Fruit fly (Drosophila melanogaster) whole organism, prepupa: ENCODE measurements around the gene Prosbeta4.

Experiments used
- Blimp-1 ChIP-seq: fragments of 200-800 bp; sonication (Bioruptor generic); optimal IDR thresholded peaks from 3 replicates; lab custom pipeline; 2017; ENCODE audit warnings: missing biosample characterization, missing genetic modification characterization, mild to moderate bottlenecking, moderate library complexity, missing genetic modification reagents
- CG10631 ChIP-seq: fragments of 200-800 bp; sonication (Bioruptor generic); optimal IDR thresholded peaks from 2 replicates; lab custom pipeline; 2016; ENCODE audit warnings: missing biosample characterization, missing genetic modification characterization
- CG10669 ChIP-seq: fragments of 200-800 bp; sonication (Bioruptor generic); optimal IDR thresholded peaks from 3 replicates; lab custom pipeline; 2018; ENCODE audit warnings: missing biosample characterization, mild to moderate bottlenecking, missing genetic modification characterization, moderate library complexity
- CG11902 ChIP-seq: fragments of 200-800 bp; sonication (Bioruptor generic); optimal IDR thresholded peaks from 3 replicates; lab custom pipeline; 2016; ENCODE audit warnings: missing biosample characterization, missing genetic modification characterization
- CG15336 ChIP-seq: fragments of 200-800 bp; sonication (Bioruptor generic); IDR thresholded peaks from 2 replicates; pipeline ENCODE4 v1.3.6; 2022; ENCODE audit warnings: missing biosample characterization, missing genetic modification characterization
- CG1621 ChIP-seq: fragments of 200-800 bp; sonication (Bioruptor generic); optimal IDR thresholded peaks from 3 replicates; lab custom pipeline; 2018; ENCODE audit warnings: missing biosample characterization, mild to moderate bottlenecking, missing genetic modification characterization
- CG16779 ChIP-seq: fragments of 200-800 bp; sonication (Bioruptor generic); optimal IDR thresholded peaks from 3 replicates; lab custom pipeline; 2017; ENCODE audit warnings: missing biosample characterization, mild to moderate bottlenecking, missing genetic modification characterization
- CG3032 ChIP-seq: fragments of 200-800 bp; optimal IDR thresholded peaks from 2 replicates; lab custom pipeline; 2019; ENCODE audit warnings: missing biosample characterization, mild to moderate bottlenecking, missing genetic modification characterization, moderate library complexity
- CG31627 ChIP-seq: fragments of 200-800 bp; sonication (Bioruptor generic); optimal IDR thresholded peaks from 3 replicates; lab custom pipeline; 2016; ENCODE audit warnings: missing biosample characterization, missing genetic modification characterization
- CG32006 ChIP-seq: fragments of 200-800 bp; sonication (Bioruptor generic); optimal IDR thresholded peaks from 3 replicates; lab custom pipeline; 2017; ENCODE audit warnings: missing biosample characterization, mild to moderate bottlenecking, missing genetic modification characterization
- CG34406 ChIP-seq: fragments of 200-800 bp; sonication (Bioruptor generic); optimal IDR thresholded peaks from 3 replicates; lab custom pipeline; 2016; ENCODE audit warnings: missing biosample characterization, missing genetic modification characterization
- CG3919 ChIP-seq: fragments of 200-800 bp; sonication (Bioruptor generic); optimal IDR thresholded peaks from 3 replicates; lab custom pipeline; 2016; ENCODE audit warnings: missing biosample characterization, missing genetic modification characterization
- CG6163 ChIP-seq: fragments of 200-800 bp; sonication (Bioruptor generic); IDR thresholded peaks from 3 replicates; pipeline ENCODE4 v1.3.6; 2022; ENCODE audit warnings: missing biosample characterization, missing genetic modification characterization
- CG6792 ChIP-seq: fragments of 200-800 bp; sonication (Bioruptor generic); optimal IDR thresholded peaks from 3 replicates; lab custom pipeline; 2016; ENCODE audit warnings: missing biosample characterization, missing genetic modification characterization
- CG6854 ChIP-seq: fragments of 200-800 bp; sonication (Bioruptor generic); optimal IDR thresholded peaks from 2 replicates; lab custom pipeline; 2017; ENCODE audit warnings: missing biosample characterization, mild to moderate bottlenecking, missing genetic modification characterization
- CG7368 ChIP-seq: fragments of 200-800 bp; sonication (Bioruptor generic); optimal IDR thresholded peaks from 3 replicates; lab custom pipeline; 2016; ENCODE audit warnings: missing biosample characterization, missing genetic modification characterization
- CG8119 ChIP-seq: fragments of 200-800 bp; sonication (Bioruptor generic); IDR thresholded peaks from 3 replicates; pipeline ENCODE4 v1.3.6; 2022; ENCODE audit warnings: missing biosample characterization, missing genetic modification characterization
- CG8632 ChIP-seq: fragments of 200-800 bp; sonication (Bioruptor generic); optimal IDR thresholded peaks from 3 replicates; lab custom pipeline; 2016; ENCODE audit warnings: missing biosample characterization, missing genetic modification characterization
- CG9139 ChIP-seq: fragments of 200-800 bp; sonication (Bioruptor generic); optimal IDR thresholded peaks from 3 replicates; lab custom pipeline; 2017; ENCODE audit warnings: missing biosample characterization, mild to moderate bottlenecking, missing genetic modification characterization
- Ets21C ChIP-seq: fragments of 200-800 bp; sonication (Bioruptor generic); optimal IDR thresholded peaks from 3 replicates; lab custom pipeline; 2016; ENCODE audit warnings: missing biosample characterization, missing genetic modification characterization
- Ets96B ChIP-seq: fragments of 200-800 bp; optimal IDR thresholded peaks from 2 replicates; lab custom pipeline; 2019; ENCODE audit warnings: missing biosample characterization, mild to moderate bottlenecking, missing genetic modification characterization, moderate library complexity
- Gug ChIP-seq: fragments of 200-800 bp; sonication (Bioruptor generic); IDR thresholded peaks from 2 replicates; pipeline ENCODE4 v1.3.6; 2022; ENCODE audit warnings: missing biosample characterization, missing genetic modification characterization
- Hr38 ChIP-seq: sonication (Bioruptor generic); optimal IDR thresholded peaks from 2 replicates; lab custom pipeline; 2016; ENCODE audit warnings: missing biosample characterization, missing genetic modification characterization
- Hr39 ChIP-seq: fragments of 200-800 bp; sonication (Bioruptor generic); optimal IDR thresholded peaks from 2 replicates; lab custom pipeline; 2016; ENCODE audit warnings: missing biosample characterization, missing genetic modification characterization
- Hr4 ChIP-seq: fragments of 200-800 bp; sonication (Bioruptor generic); optimal IDR thresholded peaks from 3 replicates; lab custom pipeline; 2016; ENCODE audit warnings: missing biosample characterization, missing genetic modification characterization
- Lpt ChIP-seq: fragments of 200-800 bp; sonication (Bioruptor generic); optimal IDR thresholded peaks from 3 replicates; lab custom pipeline; 2016; ENCODE audit warnings: missing biosample characterization, missing genetic modification characterization
- Met ChIP-seq: fragments of 200-800 bp; sonication (Bioruptor generic); optimal IDR thresholded peaks from 3 replicates; lab custom pipeline; 2016; ENCODE audit warnings: missing biosample characterization, missing genetic modification characterization
- OdsH ChIP-seq: fragments of 200-800 bp; sonication (Bioruptor generic); optimal IDR thresholded peaks from 3 replicates; lab custom pipeline; 2016; ENCODE audit warnings: missing biosample characterization, missing genetic modification characterization
- acj6 ChIP-seq: fragments of 200-800 bp; sonication (Bioruptor generic); optimal IDR thresholded peaks from 3 replicates; lab custom pipeline; 2016; ENCODE audit warnings: missing biosample characterization, missing genetic modification characterization
- cyc ChIP-seq: fragments of 200-800 bp; sonication (Bioruptor generic); optimal IDR thresholded peaks from 3 replicates; lab custom pipeline; 2016; ENCODE audit warnings: missing biosample characterization, missing genetic modification characterization
- dac ChIP-seq: fragments of 200-800 bp; sonication (Bioruptor generic); optimal IDR thresholded peaks from 2 replicates; lab custom pipeline; 2017; ENCODE audit warnings: missing biosample characterization, mild to moderate bottlenecking, missing genetic modification characterization
- dsx ChIP-seq: fragments of 200-800 bp; optimal IDR thresholded peaks from 3 replicates; lab custom pipeline; 2019; ENCODE audit warnings: missing biosample characterization, mild to moderate bottlenecking, missing genetic modification characterization, moderate library complexity; ENCODE audit not compliant: poor library complexity, severe bottlenecking
- esn ChIP-seq: fragments of 200-800 bp; sonication (Bioruptor generic); optimal IDR thresholded peaks from 2 replicates; lab custom pipeline; 2016; ENCODE audit warnings: missing biosample characterization, mild to moderate bottlenecking, missing genetic modification characterization, moderate library complexity
- fkh ChIP-seq: fragments of 200-800 bp; sonication (Bioruptor generic); optimal IDR thresholded peaks from 3 replicates; lab custom pipeline; 2017; ENCODE audit warnings: missing biosample characterization, mild to moderate bottlenecking, missing genetic modification characterization, moderate library complexity
- lz ChIP-seq: fragments of 200-800 bp; sonication (Bioruptor generic); optimal IDR thresholded peaks from 3 replicates; lab custom pipeline; 2016; ENCODE audit warnings: missing biosample characterization, missing genetic modification characterization
- net ChIP-seq: fragments of 200-800 bp; sonication (Bioruptor generic); optimal IDR thresholded peaks from 3 replicates; lab custom pipeline; 2016; ENCODE audit warnings: missing biosample characterization, missing genetic modification characterization
- pdm3 ChIP-seq: fragments of 200-800 bp; sonication (Bioruptor generic); optimal IDR thresholded peaks from 3 replicates; lab custom pipeline; 2016; ENCODE audit warnings: missing biosample characterization, missing genetic modification characterization
- salr ChIP-seq, 2 experiments: fragments of 200-800 bp; sonication (Bioruptor generic); optimal IDR thresholded peaks; 3 replicates each; lab custom pipeline; 2016 to 2018; ENCODE audit warnings: missing biosample characterization in 2 of 2, missing genetic modification characterization in 2 of 2, mild to moderate bottlenecking in 1 of 2
- spab ChIP-seq: fragments of 200-800 bp; sonication (Bioruptor generic); optimal IDR thresholded peaks from 2 replicates; lab custom pipeline; 2017; ENCODE audit warnings: missing biosample characterization, mild to moderate bottlenecking, missing genetic modification characterization, missing genetic modification reagents
- ss ChIP-seq, 2 experiments: fragments of 200-800 bp; sonication (Bioruptor generic); optimal IDR thresholded peaks; 2 replicates in 1 of 2; 3 replicates in 1 of 2; lab custom pipeline; 2017 to 2018; ENCODE audit warnings: mild to moderate bottlenecking in 2 of 2, missing biosample characterization in 2 of 2, missing genetic modification characterization in 2 of 2, moderate library complexity in 1 of 2
- svp ChIP-seq: fragments of 200-800 bp; sonication (Bioruptor generic); peaks from one replicate; lab custom pipeline; 2016; ENCODE audit warnings: missing biosample characterization, missing genetic modification characterization
- topi ChIP-seq: fragments of 200-800 bp; sonication (Bioruptor generic); optimal IDR thresholded peaks from 3 replicates; lab custom pipeline; 2016; ENCODE audit warnings: missing biosample characterization, missing genetic modification characterization

The Prosbeta4 gene

DNA sequence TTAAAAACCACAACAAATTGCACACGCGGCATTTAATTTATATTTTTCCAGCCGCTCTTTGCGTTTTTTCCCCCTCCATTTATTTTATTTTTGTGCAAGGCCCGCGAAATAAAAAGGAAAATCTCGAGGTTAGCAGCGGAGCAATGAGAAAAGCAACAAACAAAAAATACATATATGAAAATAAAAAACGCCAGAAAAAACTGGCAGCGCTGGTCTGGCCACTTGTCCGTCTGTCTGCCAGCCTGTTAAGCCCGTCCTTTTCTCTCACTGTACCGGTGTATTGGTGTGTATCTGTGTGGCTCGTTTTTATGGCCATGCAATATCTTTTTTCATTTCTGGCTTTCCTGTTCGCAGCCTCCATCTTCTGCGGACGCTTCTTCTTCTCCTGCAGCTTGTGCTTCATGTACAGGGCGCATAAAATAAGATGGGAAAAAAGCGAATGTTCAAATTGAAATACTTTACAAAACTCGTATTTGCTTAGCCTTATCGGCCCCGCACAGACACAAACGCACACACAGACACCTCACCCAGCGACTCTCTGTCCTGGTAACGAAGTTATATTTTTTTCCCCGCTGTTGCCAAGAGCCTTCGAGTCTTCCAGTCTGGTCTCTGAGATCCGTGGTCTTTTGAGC lies 45.4 kb downstream of the Prosbeta4 start (continued):
- TF ChIP-seq CG10631 (GFP tag; lab: Kevin White, UChicago) (peak; percentile 38), CG15336 (GFP tag; lab: Robert Waterston, UW) (peak; percentile 79), CG16779 (tag; lab: Kevin White, UChicago) (peak; percentile 78), fkh (GFP tag; lab: Kevin White, UChicago) (no peak), CG6792 (GFP tag; lab: Kevin White, UChicago) (peak; percentile 26), Blimp-1 (GFP tag; lab: Kevin White, UChicago) (peak; percentile 56), CG32006 (GFP tag; lab: Kevin White, UChicago) (peak; percentile 62), Hr4 (GFP tag; lab: Kevin White, UChicago) (peak; percentile 47), lz (GFP tag; lab: Kevin White, UChicago) (peak; percentile 28), dsx (GFP tag; lab: Kevin White, UChicago) (peak; percentile 72), cyc (peak; percentile 11), Hr38 (no peak), Met (peak; percentile 33), acj6 (GFP tag; lab: Kevin White, UChicago) (peak; percentile 17), CG1621 (tag; lab: Kevin White, UChicago) (peak; percentile 70), Hr39 (peak; percentile 18), Ets96B (peak; percentile 55), Ets21C (GFP tag; lab: Kevin White, UChicago) (no peak), topi (GFP tag; lab: Kevin White, UChicago) (peak; percentile 29), CG3919 (GFP tag; lab: Kevin White, UChicago) (peak; percentile 62), CG8119 (GFP tag; lab: Robert Waterston, UW) (peak; percentile 82), net (GFP tag; lab: Kevin White, UChicago) (peak; percentile 70), CG11902 (GFP tag; lab: Kevin White, UChicago) (no peak), CG7368 (GFP tag; lab: Kevin White, UChicago) (peak; percentile 23), esn (GFP tag; lab: Kevin White, UChicago) (peak; percentile 18), CG8632 (GFP tag; lab: Kevin White, UChicago) (peak; percentile 24), svp (GFP tag; lab: Kevin White, UChicago) (peak; percentile 64), CG3032 (tag; lab: Kevin White, UChicago) (peak; percentile 65), CG6854 (peak; percentile 82), spab (peak; percentile 60), CG9139 (GFP tag; lab: Kevin White, UChicago) (peak; percentile 84), salr (GFP tag; optimal IDR thresholded peaks at IDR 0.05; lab: Kevin White, UChicago) (peak; percentile 29 to 44), CG10669 (GFP tag; lab: Kevin White, UChicago) (peak; percentile 57)

DNA sequence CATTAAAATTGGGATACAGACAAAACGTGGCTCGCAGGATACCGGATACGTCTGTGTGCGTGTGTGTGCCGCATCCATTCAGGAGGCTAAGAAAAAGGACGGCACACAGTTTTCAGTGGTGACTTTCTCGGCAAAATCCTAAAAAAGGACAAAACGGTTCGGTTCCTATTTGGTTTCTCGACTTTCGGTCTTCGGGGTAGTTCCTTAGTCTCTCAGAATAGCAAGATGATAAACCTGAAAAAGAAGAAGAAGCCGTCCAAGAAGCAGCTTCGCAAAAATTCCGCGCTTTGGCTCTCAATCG lies 46.4 kb downstream of the Prosbeta4 start:
- no peak for TF ChIP-seq Blimp-1 (GFP tag; lab: Kevin White, UChicago)
- TF ChIP-seq lz (GFP tag; lab: Kevin White, UChicago), result no peak
- TF ChIP-seq CG7368 (GFP tag; lab: Kevin White, UChicago), result no peak
- no peak for TF ChIP-seq cyc
- TF ChIP-seq CG6792 (GFP tag; lab: Kevin White, UChicago), result no peak
- no peak for TF ChIP-seq Met
- TF ChIP-seq CG16779 (tag; lab: Kevin White, UChicago), result no peak
- no peak for TF ChIP-seq CG8632 (GFP tag; lab: Kevin White, UChicago)
- TF ChIP-seq CG3919 (GFP tag; lab: Kevin White, UChicago), result no peak
- no peak for TF ChIP-seq dsx (GFP tag; lab: Kevin White, UChicago)
- no peak for TF ChIP-seq salr (GFP tag; optimal IDR thresholded peaks at IDR 0.05; lab: Kevin White, UChicago)
- no peak for TF ChIP-seq acj6 (GFP tag; lab: Kevin White, UChicago)
- TF ChIP-seq ss (GFP tag; optimal IDR thresholded peaks at IDR 0.05; lab: Kevin White, UChicago), result no peak
- TF ChIP-seq CG11902 (GFP tag; lab: Kevin White, UChicago), result no peak

DNA sequence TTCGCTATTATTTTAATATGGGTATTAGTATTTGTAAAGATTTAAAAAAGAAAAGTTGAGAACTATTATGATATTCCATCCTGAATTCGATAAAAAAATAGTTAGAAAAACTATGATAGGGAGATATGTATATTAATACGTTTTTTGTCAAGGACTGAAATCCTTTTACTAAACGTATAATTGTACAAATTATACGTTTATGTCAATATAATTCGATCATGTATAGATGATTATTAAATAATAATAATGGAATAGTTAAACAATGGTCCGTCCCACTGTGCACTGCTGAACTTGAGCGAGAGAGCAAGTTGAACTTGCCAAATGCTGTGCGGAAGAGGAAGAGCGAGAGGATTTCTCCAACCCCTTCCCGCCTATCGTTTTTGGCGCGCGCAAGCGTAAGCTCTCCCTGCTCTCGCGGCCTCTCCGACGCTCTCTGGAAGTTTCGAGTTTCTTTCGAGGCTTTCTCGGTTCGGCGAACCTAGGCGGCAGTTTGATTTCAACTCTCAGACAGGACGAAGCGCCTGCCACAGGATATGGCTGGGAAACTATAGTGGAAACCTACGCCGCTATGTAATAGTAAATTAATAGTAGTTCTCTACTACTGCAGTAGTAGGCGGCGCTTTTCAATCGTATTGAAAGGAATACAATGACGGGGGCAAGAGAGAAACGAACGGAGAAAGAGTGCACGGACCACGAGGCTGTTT lies 46.9 kb downstream of the Prosbeta4 start:
- TF ChIP-seq acj6 (GFP tag; lab: Kevin White, UChicago), result peak; percentile 85
- TF ChIP-seq ss (GFP tag; optimal IDR thresholded peaks at IDR 0.05; lab: Kevin White, UChicago), result peak; percentile 79 to 83
- TF ChIP-seq pdm3, result peak; percentile 66
- TF ChIP-seq CG10631 (GFP tag; lab: Kevin White, UChicago), result peak; percentile 86
- TF ChIP-seq fkh (GFP tag; lab: Kevin White, UChicago), result no peak
- TF ChIP-seq Gug (GFP tag; lab: Robert Waterston, UW), result peak; percentile 43; the same call in 1 of the 2 replicates
- TF ChIP-seq CG34406 (GFP tag; lab: Kevin White, UChicago), result peak; percentile 83
- TF ChIP-seq CG31627, result no peak
- TF ChIP-seq CG9139 (GFP tag; lab: Kevin White, UChicago), result peak; percentile 48
- TF ChIP-seq CG15336 (GFP tag; lab: Robert Waterston, UW), result peak; percentile 63
- TF ChIP-seq dac, result no peak
- peak; percentile 83 for TF ChIP-seq Lpt (GFP tag; lab: Kevin White, UChicago)
- TF ChIP-seq CG8632 (GFP tag; lab: Kevin White, UChicago), result peak; percentile 87
- peak; percentile 85 for TF ChIP-seq OdsH (GFP tag; lab: Kevin White, UChicago)
- TF ChIP-seq CG8119 (GFP tag; lab: Robert Waterston, UW), result peak; percentile 71; the same call in 2 of the 3 replicates
- TF ChIP-seq CG7368 (GFP tag; lab: Kevin White, UChicago), result peak; percentile 43
- peak; percentile 21 for TF ChIP-seq lz (GFP tag; lab: Kevin White, UChicago)
- TF ChIP-seq salr (GFP tag; optimal IDR thresholded peaks at IDR 0.05; lab: Kevin White, UChicago), result peak in 1 of 2 experiments; percentile 89
- TF ChIP-seq CG6163, result peak; percentile 54
- TF ChIP-seq Hr39, result no peak
